Fruit fly (Drosophila melanogaster) whole organism, embryonic: Measurements from ENCODE around the gene Cyt-c-p.

Experiments
- CG13424 ChIP-seq: fragments of 200-800 bp; sonication (Bioruptor generic); optimal IDR thresholded peaks from 2 replicates; lab custom pipeline; 2019; ENCODE audit warnings: missing biosample characterization, mild to moderate bottlenecking, missing genetic modification characterization, moderate library complexity
- HLHmδ ChIP-seq: fragments of 200-800 bp; sonication (Bioruptor generic); optimal IDR thresholded peaks from 2 replicates; lab custom pipeline; 2018; ENCODE audit warnings: missing biosample characterization, mild to moderate bottlenecking, missing genetic modification characterization, moderate library complexity
- fd96Cb ChIP-seq: fragments of 200-800 bp; sonication (Bioruptor generic); optimal IDR thresholded peaks from 2 replicates; lab custom pipeline; 2018; ENCODE audit warnings: missing biosample characterization, mild to moderate bottlenecking, missing genetic modification characterization, moderate library complexity
- odd ChIP-seq: fragments of 200-800 bp; sonication (Bioruptor generic); optimal IDR thresholded peaks from 2 replicates; lab custom pipeline; 2017; ENCODE audit warnings: missing biosample characterization, mild to moderate bottlenecking, missing genetic modification characterization

- TF ChIP-seq odd (GFP tag; lab: Kevin White, UChicago): no peak
- no peak for TF ChIP-seq fd96Cb (tag; lab: Kevin White, UChicago)
- no peak for TF ChIP-seq HLHmδ
- TF ChIP-seq CG13424: no peak
These were observed 5.8 kb upstream of the Cyt-c-p start for dm6 chr2L:16713929-16714328.
